Fruit fly (Drosophila melanogaster): ENCODE measurements around the gene BTBD9.

The BTBD9 gene

DNA sequence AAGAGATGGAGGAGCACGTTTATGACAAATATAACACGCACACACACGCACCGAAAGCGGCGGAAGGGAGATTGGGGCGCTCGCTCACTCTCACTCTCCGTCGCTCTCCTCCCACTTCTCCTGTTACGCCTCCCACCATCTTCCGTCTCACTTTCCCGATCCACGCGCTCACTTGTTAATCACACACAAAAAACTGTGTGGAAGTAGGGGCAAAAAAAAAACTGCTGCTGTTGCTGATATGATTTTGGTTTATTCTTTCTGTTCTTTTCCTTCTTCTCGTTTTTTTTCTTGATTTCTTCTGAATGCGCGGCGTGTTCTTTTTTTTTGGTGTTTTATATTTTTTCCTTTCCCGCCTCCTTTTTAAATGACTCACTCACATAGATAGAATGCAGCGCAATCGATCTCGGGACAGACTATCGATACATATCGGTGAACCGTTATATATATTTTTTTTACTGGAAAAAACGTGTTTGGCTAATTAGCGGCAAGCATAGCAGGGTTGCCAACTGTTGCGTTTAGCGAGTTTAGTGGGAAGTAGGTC, 37.4 kb downstream of the BTBD9 start:
- TF ChIP-seq CTCF (optimal IDR thresholded peaks at IDR 0.05) (no peak), CG8478 (optimal IDR thresholded peaks at IDR 0.05) (no peak)

DNA sequence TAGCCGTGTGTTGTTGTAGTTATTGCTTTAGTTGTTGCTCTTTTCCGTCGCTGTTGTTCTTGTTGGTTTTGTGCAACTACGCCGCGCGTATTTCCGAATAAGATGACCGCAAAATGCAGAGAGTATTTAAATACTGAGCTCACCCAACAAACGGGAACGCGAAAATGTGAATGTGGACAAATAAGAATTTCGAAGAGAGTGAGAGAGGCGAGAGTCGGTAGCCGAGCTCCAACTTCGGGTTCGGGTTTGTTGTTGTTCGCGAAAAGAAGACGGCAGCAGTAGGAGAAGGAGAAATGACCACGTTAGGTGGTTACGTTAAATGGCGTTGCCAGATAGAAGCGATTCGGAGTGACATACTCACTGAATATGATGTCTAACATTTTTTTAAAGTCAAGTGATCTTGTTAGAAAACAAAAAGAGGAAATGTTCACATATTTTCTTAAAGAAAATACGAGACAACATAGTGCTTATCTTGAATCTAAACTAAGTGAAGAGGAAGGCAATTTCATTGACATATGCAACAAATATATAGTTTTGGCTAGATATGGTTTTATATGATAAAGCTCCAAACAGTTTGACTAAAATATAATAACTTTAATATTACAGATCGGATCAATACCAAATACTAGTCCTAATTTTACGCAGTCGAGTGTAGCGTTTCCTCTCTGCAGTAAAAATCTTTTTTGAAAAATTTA, 38.5 kb downstream of the BTBD9 start:
- TF ChIP-seq CG8478 (optimal IDR thresholded peaks at IDR 0.05) (no peak), CTCF (optimal IDR thresholded peaks at IDR 0.05) (no peak)

DNA sequence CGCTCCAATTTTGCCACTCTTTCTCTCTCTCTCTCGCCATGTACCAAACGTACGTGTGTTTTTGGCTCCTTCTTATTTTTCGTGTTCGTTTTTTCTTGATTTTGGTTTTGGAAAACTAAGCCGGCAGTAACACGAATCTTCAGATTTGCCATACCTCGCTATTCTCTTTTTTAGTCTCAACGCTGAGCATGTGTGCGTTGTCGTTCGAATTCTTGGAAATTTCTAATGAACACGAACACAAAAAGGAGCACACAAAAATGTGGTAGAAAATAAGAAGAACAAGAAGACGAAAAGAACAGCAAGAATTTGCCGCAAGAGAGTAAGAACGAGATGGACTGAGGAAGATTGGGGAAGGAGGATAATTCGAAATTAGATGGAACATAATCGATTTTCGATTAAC, 40.3 kb downstream of the BTBD9 start:
- TF ChIP-seq CG8478 (optimal IDR thresholded peaks at IDR 0.05), result no peak
- no peak for TF ChIP-seq CTCF (optimal IDR thresholded peaks at IDR 0.05)

DNA sequence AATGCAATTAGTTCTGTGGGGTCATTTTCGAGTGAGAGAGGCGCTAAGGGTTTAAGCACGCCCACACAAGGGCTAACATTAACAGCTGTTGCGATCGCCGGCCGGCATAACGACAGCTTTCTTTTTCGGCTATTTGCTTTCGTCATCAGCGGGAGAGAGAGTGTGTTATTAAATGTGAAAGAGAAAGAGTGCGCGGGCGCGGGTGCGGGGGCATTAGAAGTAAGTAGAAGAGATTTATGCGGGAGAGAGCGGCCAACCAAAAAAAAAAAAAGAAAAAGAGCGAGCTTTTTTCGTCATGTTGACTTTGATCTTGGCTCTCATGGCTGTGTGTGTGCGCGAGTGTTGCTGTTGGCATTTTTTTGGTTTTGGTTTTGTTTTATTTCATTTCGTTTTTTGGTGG, 45.8 kb downstream of the BTBD9 start:
- TF ChIP-seq CTCF (optimal IDR thresholded peaks at IDR 0.05), result no peak
- no peak for TF ChIP-seq CG8478 (optimal IDR thresholded peaks at IDR 0.05)

DNA sequence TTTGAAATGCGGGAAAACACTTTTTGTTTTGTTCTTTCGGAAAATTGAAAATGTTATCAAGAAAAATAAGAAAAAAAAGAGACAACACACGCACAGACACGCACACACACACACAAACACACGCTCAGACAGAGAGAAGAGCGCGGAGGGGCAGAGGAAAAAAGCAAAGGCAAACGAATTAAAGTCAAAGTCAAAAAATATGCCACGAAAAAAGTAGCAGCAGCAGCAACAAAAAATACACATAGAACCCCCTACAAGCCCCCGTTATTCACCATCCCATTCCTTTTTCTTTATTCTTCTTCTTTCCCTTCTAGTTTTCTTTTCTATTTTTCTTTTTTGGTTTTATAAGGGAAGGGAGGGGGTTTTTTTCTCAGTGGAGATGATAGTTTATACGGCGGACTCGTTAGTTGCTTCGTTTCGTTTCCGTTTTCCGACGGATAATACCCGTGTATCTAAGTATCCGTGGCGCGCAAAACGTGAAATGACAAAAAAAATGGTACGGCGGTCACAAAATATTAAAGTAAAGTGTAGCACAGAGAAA, 46.6 kb downstream of the BTBD9 start:
- no peak for TF ChIP-seq CG8478 (optimal IDR thresholded peaks at IDR 0.05)
- no peak for TF ChIP-seq CTCF (optimal IDR thresholded peaks at IDR 0.05)

DNA sequence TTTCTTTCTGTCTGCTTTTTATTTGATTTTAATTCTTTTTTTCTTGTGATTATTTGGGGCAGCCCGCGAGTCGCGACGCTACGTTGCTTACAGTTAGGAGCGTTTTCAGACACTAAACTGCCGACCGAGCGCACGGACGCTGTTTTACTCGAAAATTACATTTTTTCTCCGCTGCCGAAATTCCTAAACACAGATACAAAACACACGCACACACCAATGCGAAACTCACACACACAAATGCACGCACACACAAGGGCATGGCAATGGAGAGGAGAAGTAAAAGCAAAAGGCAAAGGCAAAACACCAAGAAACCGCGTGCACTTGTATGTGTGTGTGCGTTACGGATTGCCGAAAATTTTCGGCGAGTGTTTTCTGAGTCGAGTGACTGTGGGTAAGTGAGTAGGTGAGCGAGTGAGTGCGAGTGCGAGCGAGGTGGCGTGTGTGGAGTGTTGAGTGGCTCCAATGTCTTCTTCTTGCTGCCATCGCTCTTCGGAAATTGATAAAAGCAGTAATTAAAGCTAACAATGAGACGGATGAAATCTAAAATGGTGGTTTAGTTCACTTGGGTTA, 47.3 kb downstream of the BTBD9 start:
- no peak for TF ChIP-seq CTCF (optimal IDR thresholded peaks at IDR 0.05)
- TF ChIP-seq CG8478 (optimal IDR thresholded peaks at IDR 0.05), result no peak

DNA sequence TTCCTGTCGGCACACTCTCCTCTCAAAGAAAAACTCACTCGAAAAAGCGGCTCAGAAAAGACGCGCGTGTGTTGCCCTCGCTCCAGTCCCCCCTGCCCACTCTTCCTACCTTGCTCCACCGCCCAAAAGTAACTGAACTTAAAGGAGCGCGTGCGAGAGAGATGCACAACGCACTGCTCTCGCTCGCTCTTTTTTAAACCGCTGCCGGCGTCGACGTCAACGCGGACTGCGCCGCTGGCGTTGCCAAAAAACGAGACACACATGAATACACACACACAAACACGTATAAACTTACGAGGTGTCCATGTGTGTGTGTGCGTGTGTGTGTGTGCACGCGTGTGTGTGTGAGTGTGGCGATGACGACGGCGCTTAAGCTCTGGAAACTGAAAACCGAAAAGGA, 48.5 kb downstream of the BTBD9 start:
- TF ChIP-seq CG8478 (optimal IDR thresholded peaks at IDR 0.05) (no peak), CTCF (optimal IDR thresholded peaks at IDR 0.05) (no peak)

DNA sequence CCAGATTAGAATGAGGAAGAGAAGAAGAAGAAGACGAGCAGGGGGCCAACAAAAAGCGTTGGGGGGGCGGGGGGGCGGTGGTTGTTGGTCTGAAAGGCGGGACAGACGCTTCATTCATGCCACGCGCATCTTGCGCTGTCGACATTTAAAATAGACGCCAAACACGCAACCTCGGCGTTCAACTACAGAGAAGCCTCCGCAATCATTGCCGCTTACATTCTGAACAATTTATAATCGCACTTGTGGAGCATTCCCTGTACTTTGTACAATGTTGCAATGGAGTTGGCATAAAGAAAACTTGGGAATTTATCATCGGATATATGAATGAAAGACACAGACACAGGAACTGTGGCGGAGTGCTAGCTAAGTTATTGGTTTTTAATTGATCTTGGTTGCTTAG, 52.4 kb downstream of the BTBD9 start:
- TF ChIP-seq CG8478 (optimal IDR thresholded peaks at IDR 0.05) (no peak), CTCF (optimal IDR thresholded peaks at IDR 0.05) (no peak)
